Fruit fly (Drosophila melanogaster) whole organism, embryonic: ENCODE results near the gene CG13640.

ENCODE experiments used
- Adf1 ChIP-seq: fragments of 200-800 bp; sonication (Bioruptor generic); IDR thresholded peaks from 2 replicates; pipeline ENCODE4 v1.3.6; 2022; ENCODE audit warnings: missing biosample characterization, missing genetic modification characterization
- Atf6 ChIP-seq: fragments of 200-800 bp; sonication (Bioruptor generic); IDR thresholded peaks from 2 replicates; pipeline ENCODE4 v1.3.6; 2022; ENCODE audit warnings: missing biosample characterization, missing genetic modification characterization
- B-H2 ChIP-seq: fragments of 200-800 bp; sonication (Bioruptor generic); optimal IDR thresholded peaks from 2 replicates; lab custom pipeline; 2018; ENCODE audit warnings: missing biosample characterization, mild to moderate bottlenecking, missing genetic modification characterization
- CG10431 ChIP-seq: fragments of 200-800 bp; sonication (Bioruptor generic); optimal IDR thresholded peaks from 3 replicates; lab custom pipeline; 2018; ENCODE audit warnings: missing biosample characterization, mild to moderate bottlenecking, missing genetic modification characterization
- CG10654 ChIP-seq: fragments of 200-800 bp; sonication (Bioruptor generic); optimal IDR thresholded peaks from 2 replicates; lab custom pipeline; 2016; ENCODE audit warnings: missing biosample characterization, missing genetic modification characterization
- CG12769 ChIP-seq: fragments of 200-800 bp; sonication (Bioruptor generic); optimal IDR thresholded peaks from 2 replicates; lab custom pipeline; 2019; ENCODE audit warnings: missing biosample characterization, mild to moderate bottlenecking, missing genetic modification characterization, moderate library complexity
- CG13894 ChIP-seq: fragments of 200-800 bp; sonication (Bioruptor generic); optimal IDR thresholded peaks from 3 replicates; lab custom pipeline; 2018; ENCODE audit warnings: missing biosample characterization, mild to moderate bottlenecking, missing genetic modification characterization, moderate library complexity
- CG15011 ChIP-seq: fragments of 200-800 bp; sonication (Bioruptor generic); optimal IDR thresholded peaks from 3 replicates; lab custom pipeline; 2018; ENCODE audit warnings: missing biosample characterization, mild to moderate bottlenecking, missing genetic modification characterization
- CG15601 ChIP-seq: fragments of 200-800 bp; sonication (Bioruptor generic); optimal IDR thresholded peaks from 3 replicates; lab custom pipeline; 2019; ENCODE audit warnings: missing biosample characterization, mild to moderate bottlenecking, missing genetic modification characterization, moderate library complexity
- CG16779 ChIP-seq: fragments of 200-800 bp; sonication (Bioruptor generic); IDR thresholded peaks from 2 replicates; pipeline ENCODE4 v1.3.6; 2022; ENCODE audit warnings: missing biosample characterization, missing genetic modification characterization
- CG2129 ChIP-seq: fragments of 200-800 bp; sonication (Bioruptor generic); IDR thresholded peaks from 2 replicates; pipeline ENCODE4 v1.3.6; 2022; ENCODE audit warnings: missing biosample characterization, missing genetic modification characterization; ENCODE audit not compliant: partially characterized antibody
- CG2199 ChIP-seq: fragments of 200-800 bp; sonication (Bioruptor generic); IDR thresholded peaks from 3 replicates; pipeline ENCODE4 v1.3.6; 2022; ENCODE audit warnings: missing biosample characterization, missing genetic modification characterization
- CG2678 ChIP-seq: fragments of 200-800 bp; sonication (Bioruptor generic); optimal IDR thresholded peaks from 3 replicates; lab custom pipeline; 2019; ENCODE audit warnings: missing biosample characterization, mild to moderate bottlenecking, missing genetic modification characterization, moderate library complexity
- CG30403 ChIP-seq: fragments of 200-800 bp; sonication (Bioruptor generic); optimal IDR thresholded peaks from 3 replicates; lab custom pipeline; 2016; ENCODE audit warnings: missing biosample characterization, missing genetic modification characterization
- CG32532 ChIP-seq: fragments of 200-800 bp; sonication (Bioruptor generic); IDR thresholded peaks from 2 replicates; pipeline ENCODE4 v1.3.6; 2022; ENCODE audit warnings: missing biosample characterization, missing genetic modification characterization
- CG4854 ChIP-seq: fragments of 200-800 bp; sonication (Bioruptor generic); optimal IDR thresholded peaks from 2 replicates; lab custom pipeline; 2016; ENCODE audit warnings: missing biosample characterization, missing genetic modification characterization, inconsistent platforms
- CG6689 ChIP-seq: fragments of 200-800 bp; sonication (Bioruptor generic); IDR thresholded peaks from 2 replicates; pipeline ENCODE4 v1.3.6; 2022; ENCODE audit warnings: missing biosample characterization, missing genetic modification characterization
- CG7372 ChIP-seq: fragments of 200-800 bp; sonication (Bioruptor generic); IDR thresholded peaks from 2 replicates; pipeline ENCODE4 v1.3.6; 2022; ENCODE audit warnings: missing biosample characterization, missing genetic modification characterization
- CHES-1-like ChIP-seq: fragments of 200-800 bp; sonication (Bioruptor generic); optimal IDR thresholded peaks from 2 replicates; lab custom pipeline; 2016; ENCODE audit warnings: missing biosample characterization, missing genetic modification characterization
- Dfd ChIP-seq, 2 experiments: fragments of >200 bp; optimal IDR thresholded peaks; 2 replicates each; lab custom pipeline; 2017; ENCODE audit warnings: missing biosample characterization in 2 of 2, missing genetic modification characterization in 2 of 2
- Dip3 ChIP-seq: fragments of 200-800 bp; sonication (Bioruptor generic); optimal IDR thresholded peaks from 3 replicates; lab custom pipeline; 2016; ENCODE audit warnings: missing biosample characterization, missing genetic modification characterization
- Ets65A ChIP-seq: fragments of 200-800 bp; sonication (Bioruptor generic); peaks from one replicate; lab custom pipeline; 2016; ENCODE audit warnings: missing biosample characterization, missing genetic modification characterization
- HLH3B ChIP-seq: fragments of 200-800 bp; sonication (Bioruptor generic); IDR thresholded peaks from 2 replicates; pipeline ENCODE4 v1.3.6; 2022; ENCODE audit warnings: missing biosample characterization, missing genetic modification characterization
- HLH54F ChIP-seq: fragments of 200-800 bp; sonication (Bioruptor generic); optimal IDR thresholded peaks from 3 replicates; lab custom pipeline; 2016; ENCODE audit warnings: missing biosample characterization, missing genetic modification characterization
- Hand ChIP-seq: fragments of 200-800 bp; sonication (Bioruptor generic); optimal IDR thresholded peaks from 2 replicates; lab custom pipeline; 2017; ENCODE audit warnings: mild to moderate bottlenecking, missing biosample characterization, missing genetic modification reagents, missing genetic modification characterization
- Mes4 ChIP-seq: fragments of 200-800 bp; sonication (Bioruptor generic); optimal IDR thresholded peaks from 2 replicates; lab custom pipeline; 2016; ENCODE audit warnings: missing biosample characterization, missing genetic modification characterization
- NC2α ChIP-seq: fragments of 200-800 bp; sonication (Bioruptor generic); optimal IDR thresholded peaks from 2 replicates; lab custom pipeline; 2016; ENCODE audit warnings: missing biosample characterization, missing genetic modification characterization
- Optix ChIP-seq: fragments of 200-800 bp; sonication (Bioruptor generic); IDR thresholded peaks from 3 replicates; pipeline ENCODE4 v1.3.6; 2022; ENCODE audit warnings: missing biosample characterization, missing genetic modification characterization
- Ptx1 ChIP-seq: fragments of 200-800 bp; sonication (Bioruptor generic); IDR thresholded peaks from 2 replicates; pipeline ENCODE4 v1.3.6; 2022; ENCODE audit warnings: missing biosample characterization, missing genetic modification characterization
- Sox102F ChIP-seq: fragments of 200-800 bp; sonication (Bioruptor generic); optimal IDR thresholded peaks from 2 replicates; lab custom pipeline; 2018; ENCODE audit warnings: missing biosample characterization, mild to moderate bottlenecking, missing genetic modification characterization, moderate library complexity
- Spps ChIP-seq: fragments of 200-800 bp; sonication (Bioruptor generic); optimal IDR thresholded peaks from 2 replicates; lab custom pipeline; 2018; ENCODE audit warnings: missing biosample characterization, mild to moderate bottlenecking, missing genetic modification characterization
- ap ChIP-seq: fragments of 200-800 bp; sonication (Bioruptor generic); IDR thresholded peaks from 2 replicates; pipeline ENCODE4 v1.3.6; 2022; ENCODE audit warnings: missing biosample characterization, missing genetic modification characterization
- ato ChIP-seq: fragments of 200-800 bp; sonication (Bioruptor generic); IDR thresholded peaks from 2 replicates; pipeline ENCODE4 v1.3.6; 2022; ENCODE audit warnings: missing biosample characterization, missing genetic modification characterization; ENCODE audit not compliant: partially characterized antibody
- br ChIP-seq: fragments of >200 bp; optimal IDR thresholded peaks from 2 replicates; lab custom pipeline; 2017
- crc ChIP-seq: fragments of 200-800 bp; sonication (Bioruptor generic); optimal IDR thresholded peaks from 2 replicates; lab custom pipeline; 2016; ENCODE audit warnings: missing biosample characterization, missing genetic modification characterization
- danr ChIP-seq: fragments of 200-800 bp; sonication (Bioruptor generic); IDR thresholded peaks from 2 replicates; pipeline ENCODE4 v1.3.6; 2022; ENCODE audit warnings: missing biosample characterization, missing genetic modification characterization
- dysf ChIP-seq: fragments of 200-800 bp; sonication (Bioruptor generic); IDR thresholded peaks from 3 replicates; pipeline ENCODE4 v1.3.6; 2022; ENCODE audit warnings: missing biosample characterization, missing genetic modification characterization
- fd3F ChIP-seq: fragments of 200-800 bp; sonication (Bioruptor generic); optimal IDR thresholded peaks from 2 replicates; lab custom pipeline; 2018; ENCODE audit warnings: missing biosample characterization, mild to moderate bottlenecking, missing genetic modification characterization, moderate library complexity
- gsb ChIP-seq: fragments of 200-800 bp; sonication (Bioruptor generic); IDR thresholded peaks from 2 replicates; pipeline ENCODE4 v1.3.6; 2022; ENCODE audit warnings: missing biosample characterization, missing genetic modification characterization
- knrl ChIP-seq: fragments of 200-800 bp; sonication (Bioruptor generic); IDR thresholded peaks from 3 replicates; pipeline ENCODE4 v1.3.6; 2022; ENCODE audit warnings: missing biosample characterization, missing genetic modification characterization; ENCODE audit not compliant: partially characterized antibody
- lilli ChIP-seq: fragments of 200-800 bp; sonication (Bioruptor generic); optimal IDR thresholded peaks from 3 replicates; lab custom pipeline; 2016; ENCODE audit warnings: missing biosample characterization, missing genetic modification characterization
- oc ChIP-seq: fragments of 200-800 bp; sonication (Bioruptor generic); optimal IDR thresholded peaks from 2 replicates; lab custom pipeline; 2018; ENCODE audit warnings: missing biosample characterization, mild to moderate bottlenecking, missing genetic modification characterization, moderate library complexity
- pfk ChIP-seq: fragments of 200-800 bp; sonication (Bioruptor generic); optimal IDR thresholded peaks from 2 replicates; lab custom pipeline; 2018; ENCODE audit warnings: missing biosample characterization, mild to moderate bottlenecking, missing genetic modification characterization, moderate library complexity
- prd ChIP-seq, 3 experiments: fragments of >200 bp in 2 of 3; fragments of 200-800 bp in 1 of 3; sonication (Bioruptor generic) in 1 of 3; optimal IDR thresholded peaks in 2 of 3; IDR thresholded peaks in 1 of 3; 2 replicates in 2 of 3; 3 replicates in 1 of 3; pipeline versions ENCODE4 v1.3.6 to Lab custom; 2017 to 2022; ENCODE audit warnings: missing biosample characterization in 1 of 3, missing genetic modification characterization in 1 of 3
- ranshi ChIP-seq: fragments of 200-800 bp; sonication (Bioruptor generic); IDR thresholded peaks from 2 replicates; pipeline ENCODE4 v1.3.6; 2022; ENCODE audit warnings: missing biosample characterization, missing genetic modification characterization
- sd ChIP-seq: fragments of 200-800 bp; sonication (Bioruptor generic); optimal IDR thresholded peaks from 3 replicates; lab custom pipeline; 2018; ENCODE audit warnings: missing biosample characterization, mild to moderate bottlenecking, missing genetic modification characterization, moderate library complexity
- sens ChIP-seq: fragments of 200-800 bp; sonication (Bioruptor generic); peaks from one replicate; lab custom pipeline; 2016; ENCODE audit warnings: missing biosample characterization, missing genetic modification characterization
- seq ChIP-seq: fragments of 200-800 bp; sonication (Bioruptor generic); IDR thresholded peaks from 2 replicates; pipeline ENCODE4 v1.3.6; 2022; ENCODE audit warnings: missing biosample characterization, missing genetic modification characterization
- slbo ChIP-seq: fragments of 200-800 bp; sonication (Bioruptor generic); IDR thresholded peaks from 2 replicates; pipeline ENCODE4 v1.3.6; 2022; ENCODE audit warnings: missing biosample characterization, missing genetic modification characterization
- trem ChIP-seq: fragments of 200-800 bp; optimal IDR thresholded peaks from 3 replicates; lab custom pipeline; 2019; ENCODE audit warnings: missing biosample characterization, mild to moderate bottlenecking, missing genetic modification characterization, moderate library complexity
- ttk ChIP-seq: fragments of 200-800 bp; sonication (Bioruptor generic); IDR thresholded peaks from 2 replicates; pipeline ENCODE4 v2.1.2; 2022; ENCODE audit warnings: missing biosample characterization, missing genetic modification characterization

CG13640 gene

DNA sequence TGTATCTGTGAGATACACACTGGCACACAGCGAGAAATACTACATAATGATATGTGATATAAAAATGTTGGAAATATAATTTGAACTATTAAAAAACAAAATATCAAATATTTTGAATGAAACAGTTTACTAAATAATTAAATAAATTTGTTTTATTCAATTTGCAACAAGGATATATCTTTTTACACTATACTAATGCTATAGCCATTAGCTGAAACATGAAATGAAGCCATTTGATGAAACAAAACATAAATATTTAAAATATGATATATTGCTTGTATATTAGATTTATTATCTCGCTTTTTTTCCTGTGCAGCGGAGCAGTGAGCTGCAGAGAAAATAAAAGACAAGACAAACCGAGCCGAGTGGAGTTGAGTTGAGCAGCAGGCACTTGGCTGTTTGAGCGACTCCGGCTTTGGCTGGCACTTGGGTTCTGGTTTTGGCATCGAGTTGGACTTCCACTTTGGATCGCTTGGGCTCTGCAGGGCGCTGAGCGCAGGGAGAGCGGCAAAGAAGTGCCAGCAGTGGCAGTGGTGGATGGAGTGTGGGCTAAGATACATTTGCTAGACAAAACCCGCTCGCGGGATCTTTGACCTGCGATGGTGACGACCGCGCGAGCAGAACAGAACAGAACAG, 31.5 kb upstream of the CG13640 start (continued):
- TF ChIP-seq Ptx1 (GFP tag; lab: Robert Waterston, UW) (peak; percentile 82), CG15601 (tag; lab: Kevin White, UChicago) (peak; percentile 84), dysf (peak; percentile 84), B-H2 (GFP tag; lab: Kevin White, UChicago) (no peak), CG4854 (GFP tag; lab: Kevin White, UChicago) (no peak), HLH3B (GFP tag; lab: Robert Waterston, UW) (peak; percentile 71), slbo (GFP tag; lab: Robert Waterston, UW) (peak; percentile 73), NC2α (GFP tag; lab: Kevin White, UChicago) (no peak), CG13894 (tag; lab: Kevin White, UChicago) (no peak), CHES-1-like (GFP tag; lab: Kevin White, UChicago) (no peak), Mes4 (no peak), ranshi (GFP tag; lab: Robert Waterston, UW) (peak; percentile 32; the same call in 1 of the 2 replicates), trem (tag; lab: Kevin White, UChicago) (peak; percentile 90), sens (peak; percentile 59), Atf6 (GFP tag; lab: Robert Waterston, UW) (peak; percentile 62; the same call in 1 of the 2 replicates), CG2129 (GFP tag; lab: Robert Waterston, UW) (no peak), Dfd (GFP tag; optimal IDR thresholded peaks at IDR 0.05; lab: Kevin White, UChicago) (no peak), CG15011 (GFP tag; lab: Kevin White, UChicago) (peak; percentile 75), CG6689 (GFP tag; lab: Robert Waterston, UW) (peak; percentile 86), ap (peak; percentile 60; the same call in 1 of the 2 replicates), CG30403 (GFP tag; lab: Kevin White, UChicago) (peak; percentile 85), prd (optimal IDR thresholded peaks at IDR 0.05; lab: Kevin White, UChicago) (no peak), prd (GFP tag; IDR thresholded peaks at IDR 0.05; lab: Robert Waterston, UW) (peak; percentile 85), fd3F (GFP tag; lab: Kevin White, UChicago) (peak; percentile 45), CG7372 (no peak), CG10654 (GFP tag; lab: Kevin White, UChicago) (peak; percentile 62), Ets65A (GFP tag; lab: Kevin White, UChicago) (peak; percentile 36), ato (GFP tag; lab: Robert Waterston, UW) (0 out of 2 replicates have a peak, but pooled peaks have one; percentile 13), ttk (peak; percentile 55), crc (GFP tag; lab: Kevin White, UChicago) (no peak), knrl (GFP tag; lab: Robert Waterston, UW) (no peak), Spps (tag; lab: Kevin White, UChicago) (peak; percentile 75), Adf1 (GFP tag; lab: Robert Waterston, UW) (no peak), br (lab: Kevin White, UChicago) (no peak), CG2199 (GFP tag; lab: Robert Waterston, UW) (no peak), pfk (GFP tag; lab: Kevin White, UChicago) (no peak), CG10431 (GFP tag; lab: Kevin White, UChicago) (peak; percentile 45), lilli (GFP tag; lab: Kevin White, UChicago) (peak; percentile 17), Sox102F (GFP tag; lab: Kevin White, UChicago) (peak; percentile 74), danr (GFP tag; lab: Robert Waterston, UW) (no peak; the same call in 1 of the 2 replicates), Optix (GFP tag; lab: Robert Waterston, UW) (no peak), CG2678 (tag; lab: Kevin White, UChicago) (peak; percentile 93), CG16779 (no peak), CG12769 (tag; lab: Kevin White, UChicago) (no peak), Dip3 (GFP tag; lab: Kevin White, UChicago) (no peak), CG32532 (GFP tag; lab: Robert Waterston, UW) (peak; percentile 62; the same call in 1 of the 2 replicates), seq (0 out of 2 replicates have a peak, but pooled peaks have one; percentile 45), oc (tag; lab: Kevin White, UChicago) (peak; percentile 63), sd (peak; percentile 36), HLH54F (no peak), gsb (GFP tag; lab: Robert Waterston, UW) (no peak), Hand (GFP tag; lab: Kevin White, UChicago) (no peak)
